Fruit fly (Drosophila melanogaster) whole organism, embryonic: ENCODE results near the gene eIF4E5.

Experiments used
- Adf1 ChIP-seq: fragments of 200-800 bp; sonication (Bioruptor generic); IDR thresholded peaks from 2 replicates; pipeline ENCODE4 v1.3.6; 2022; ENCODE audit warnings: missing biosample characterization, missing genetic modification characterization
- Aef1 ChIP-seq: fragments of 200-800 bp; sonication (Bioruptor generic); IDR thresholded peaks from 3 replicates; pipeline ENCODE4 v1.3.6; 2022; ENCODE audit warnings: missing biosample characterization, missing genetic modification characterization
- B-H1 ChIP-seq: fragments of 200-800 bp; sonication (Bioruptor generic); IDR thresholded peaks from 3 replicates; pipeline ENCODE4 v1.3.6; 2022; ENCODE audit warnings: missing biosample characterization, missing genetic modification characterization
- Bgb ChIP-seq: fragments of 200-800 bp; sonication (Bioruptor generic); IDR thresholded peaks from 2 replicates; pipeline ENCODE4 v1.3.6; 2022; ENCODE audit warnings: missing biosample characterization, missing genetic modification characterization; ENCODE audit not compliant: partially characterized antibody
- CG10543 ChIP-seq: fragments of 200-800 bp; sonication (Bioruptor generic); optimal IDR thresholded peaks from 3 replicates; lab custom pipeline; 2017; ENCODE audit warnings: missing biosample characterization, mild to moderate bottlenecking, missing genetic modification characterization, moderate library complexity
- CG10565 ChIP-seq: fragments of 200-800 bp; sonication (Bioruptor generic); optimal IDR thresholded peaks from 3 replicates; lab custom pipeline; 2016; ENCODE audit warnings: missing biosample characterization, mild to moderate bottlenecking, missing genetic modification characterization
- CG1233 ChIP-seq: fragments of 200-800 bp; sonication (Bioruptor generic); optimal IDR thresholded peaks from 4 replicates; lab custom pipeline; 2018; ENCODE audit warnings: missing biosample characterization, mild to moderate bottlenecking, missing genetic modification characterization
- CG12391 ChIP-seq: fragments of 200-800 bp; sonication (Bioruptor generic); optimal IDR thresholded peaks from 3 replicates; lab custom pipeline; 2018; ENCODE audit warnings: missing biosample characterization, mild to moderate bottlenecking, missing genetic modification characterization, moderate library complexity
- CG13624 ChIP-seq: fragments of 200-800 bp; sonication (Bioruptor generic); optimal IDR thresholded peaks from 2 replicates; lab custom pipeline; 2016; ENCODE audit warnings: missing biosample characterization, missing genetic modification characterization
- CG14667 ChIP-seq: fragments of 200-800 bp; sonication (Bioruptor generic); IDR thresholded peaks from 2 replicates; pipeline ENCODE4 v1.3.6; 2022; ENCODE audit warnings: missing biosample characterization, missing genetic modification characterization
- CG1529 ChIP-seq: fragments of 200-800 bp; sonication (Bioruptor generic); optimal IDR thresholded peaks from 3 replicates; lab custom pipeline; 2018; ENCODE audit warnings: missing biosample characterization, missing genetic modification characterization
- CG17359 ChIP-seq: fragments of 200-800 bp; sonication (Bioruptor generic); optimal IDR thresholded peaks from 3 replicates; lab custom pipeline; 2018; ENCODE audit warnings: missing biosample characterization, mild to moderate bottlenecking, missing genetic modification characterization, moderate library complexity
- CG17612 ChIP-seq: fragments of 200-800 bp; sonication (Bioruptor generic); IDR thresholded peaks from 2 replicates; pipeline ENCODE4 v1.3.6; 2022; ENCODE audit warnings: missing biosample characterization, missing genetic modification characterization
- CG18599 ChIP-seq: fragments of 200-800 bp; sonication (Bioruptor generic); optimal IDR thresholded peaks from 3 replicates; lab custom pipeline; 2017; ENCODE audit warnings: missing biosample characterization, missing genetic modification characterization, mild to moderate bottlenecking, moderate library complexity, missing genetic modification reagents
- CG18619 ChIP-seq: fragments of 200-800 bp; sonication (Bioruptor generic); optimal IDR thresholded peaks from 3 replicates; lab custom pipeline; 2017; ENCODE audit warnings: missing biosample characterization, mild to moderate bottlenecking, missing genetic modification characterization
- CG31388 ChIP-seq: fragments of 200-800 bp; sonication (Bioruptor generic); optimal IDR thresholded peaks from 2 replicates; lab custom pipeline; 2016; ENCODE audit warnings: missing biosample characterization, missing genetic modification characterization
- CG3163 ChIP-seq: fragments of 200-800 bp; sonication (Bioruptor generic); optimal IDR thresholded peaks from 3 replicates; lab custom pipeline; 2016; ENCODE audit warnings: missing biosample characterization, missing genetic modification characterization
- CG32772 ChIP-seq: fragments of 200-800 bp; sonication (Bioruptor generic); IDR thresholded peaks from 2 replicates; pipeline ENCODE4 v1.3.6; 2022; ENCODE audit warnings: missing biosample characterization, missing genetic modification characterization
- CG3995 ChIP-seq: fragments of 200-800 bp; sonication (Bioruptor generic); optimal IDR thresholded peaks from 3 replicates; lab custom pipeline; 2016; ENCODE audit warnings: missing biosample characterization, missing genetic modification characterization
- CG6765 ChIP-seq: fragments of 200-800 bp; sonication (Bioruptor generic); optimal IDR thresholded peaks from 3 replicates; lab custom pipeline; 2017; ENCODE audit warnings: missing biosample characterization, mild to moderate bottlenecking, missing genetic modification characterization
- CG7786 ChIP-seq: fragments of 200-800 bp; sonication (Bioruptor generic); optimal IDR thresholded peaks from 2 replicates; lab custom pipeline; 2016; ENCODE audit warnings: missing biosample characterization, missing genetic modification characterization
- CTCF ChIP-seq: fragments of 200-800 bp; sonication (Bioruptor generic); optimal IDR thresholded peaks from 2 replicates; lab custom pipeline; 2017; ENCODE audit warnings: missing biosample characterization, mild to moderate bottlenecking, missing genetic modification characterization, moderate library complexity
- D ChIP-seq, 2 experiments: fragments of 200-800 bp in 1 of 2; fragments of >200 bp in 1 of 2; sonication (Bioruptor generic) in 1 of 2; optimal IDR thresholded peaks; 2 replicates in 1 of 2; 3 replicates in 1 of 2; lab custom pipeline; 2017; ENCODE audit warnings: mild to moderate bottlenecking in 1 of 2, missing biosample characterization in 1 of 2, missing genetic modification characterization in 1 of 2, missing genetic modification reagents in 1 of 2
- Doc2 ChIP-seq: fragments of 200-800 bp; sonication (Bioruptor generic); IDR thresholded peaks from 2 replicates; pipeline ENCODE4 v1.3.6; 2022; ENCODE audit warnings: missing biosample characterization, missing genetic modification characterization
- E2f2 ChIP-seq: fragments of 200-800 bp; sonication (Bioruptor generic); IDR thresholded peaks from 2 replicates; pipeline ENCODE4 v1.3.6; 2022; ENCODE audit warnings: missing biosample characterization, missing genetic modification characterization
- HLH4C ChIP-seq: fragments of 200-800 bp; sonication (Bioruptor generic); IDR thresholded peaks from 3 replicates; pipeline ENCODE4 v1.3.6; 2022; ENCODE audit warnings: missing biosample characterization, missing genetic modification characterization; ENCODE audit not compliant: partially characterized antibody
- Jarid2 ChIP-seq: fragments of 200-800 bp; sonication (Bioruptor generic); optimal IDR thresholded peaks from 3 replicates; lab custom pipeline; 2017; ENCODE audit warnings: mild to moderate bottlenecking, missing biosample characterization, missing genetic modification reagents, missing genetic modification characterization
- MTF-1 ChIP-seq: fragments of 200-800 bp; sonication (Bioruptor generic); optimal IDR thresholded peaks from 2 replicates; lab custom pipeline; 2018; ENCODE audit warnings: missing biosample characterization, mild to moderate bottlenecking, missing genetic modification characterization, borderline replicate concordance
- Mes4 ChIP-seq: fragments of 200-800 bp; sonication (Bioruptor generic); optimal IDR thresholded peaks from 2 replicates; lab custom pipeline; 2016; ENCODE audit warnings: missing biosample characterization, missing genetic modification characterization
- NFAT ChIP-seq: fragments of 200-800 bp; sonication (Bioruptor generic); IDR thresholded peaks from 2 replicates; pipeline ENCODE4 v1.3.6; 2022; ENCODE audit warnings: missing biosample characterization, missing genetic modification characterization
- Nf-YA ChIP-seq: fragments of 200-800 bp; sonication (Bioruptor generic); IDR thresholded peaks from 2 replicates; pipeline ENCODE4 v1.3.6; 2022; ENCODE audit warnings: missing biosample characterization, missing genetic modification characterization
- amos ChIP-seq: fragments of 200-800 bp; sonication (Bioruptor generic); IDR thresholded peaks from 2 replicates; pipeline ENCODE4 v1.3.6; 2022; ENCODE audit warnings: missing biosample characterization, missing genetic modification characterization; ENCODE audit not compliant: partially characterized antibody
- dysf ChIP-seq: fragments of 200-800 bp; sonication (Bioruptor generic); IDR thresholded peaks from 3 replicates; pipeline ENCODE4 v1.3.6; 2022; ENCODE audit warnings: missing biosample characterization, missing genetic modification characterization
- esg ChIP-seq: fragments of 200-800 bp; sonication (Bioruptor generic); conservative IDR thresholded peaks from 2 replicates; pipeline ENCODE4 v1.3.6; 2022; ENCODE audit warnings: missing biosample characterization, missing genetic modification characterization
- eyg ChIP-seq: fragments of 200-800 bp; sonication (Bioruptor generic); optimal IDR thresholded peaks from 3 replicates; lab custom pipeline; 2016; ENCODE audit warnings: missing biosample characterization, missing genetic modification characterization
- lola ChIP-seq, 3 experiments: fragments of >200 bp in 2 of 3; fragments of 200-800 bp in 1 of 3; sonication (Bioruptor generic) in 1 of 3; optimal IDR thresholded peaks; 2 replicates each; lab custom pipeline; 2017 to 2019; ENCODE audit warnings: missing biosample characterization in 3 of 3, missing genetic modification characterization in 3 of 3, mild to moderate bottlenecking in 1 of 3, moderate library complexity in 1 of 3
- nerfin-1 ChIP-seq: fragments of 200-800 bp; sonication (Bioruptor generic); optimal IDR thresholded peaks from 3 replicates; lab custom pipeline; 2019; ENCODE audit warnings: missing biosample characterization, mild to moderate bottlenecking, missing genetic modification characterization, moderate library complexity
- onecut ChIP-seq: fragments of 200-800 bp; sonication (Bioruptor generic); IDR thresholded peaks from 2 replicates; pipeline ENCODE4 v1.3.6; 2022; ENCODE audit warnings: missing biosample characterization, missing genetic modification characterization
- phol ChIP-seq: fragments of 200-800 bp; sonication (Bioruptor generic); optimal IDR thresholded peaks from 3 replicates; lab custom pipeline; 2018; ENCODE audit warnings: missing biosample characterization, mild to moderate bottlenecking, missing genetic modification characterization, moderate library complexity
- repo ChIP-seq: fragments of 200-800 bp; sonication (Bioruptor generic); optimal IDR thresholded peaks from 2 replicates; lab custom pipeline; 2016; ENCODE audit warnings: missing biosample characterization, missing genetic modification characterization
- slp2 ChIP-seq: fragments of 200-800 bp; sonication (Bioruptor generic); optimal IDR thresholded peaks from 2 replicates; lab custom pipeline; 2016; ENCODE audit warnings: missing biosample characterization, missing genetic modification characterization
- sna ChIP-seq: fragments of 200-800 bp; sonication (Bioruptor generic); IDR thresholded peaks from 2 replicates; pipeline ENCODE4 v1.3.6; 2022; ENCODE audit warnings: missing biosample characterization, missing genetic modification characterization; ENCODE audit not compliant: partially characterized antibody
- tin ChIP-seq: fragments of 200-800 bp; sonication (Bioruptor generic); optimal IDR thresholded peaks from 3 replicates; lab custom pipeline; 2016; ENCODE audit warnings: missing biosample characterization, missing genetic modification characterization
- tio ChIP-seq: fragments of 200-800 bp; sonication (Bioruptor generic); optimal IDR thresholded peaks from 2 replicates; lab custom pipeline; 2017; ENCODE audit warnings: missing biosample characterization, missing genetic modification characterization, inconsistent platforms
- tna ChIP-seq: fragments of 200-800 bp; sonication (Bioruptor generic); IDR thresholded peaks from 2 replicates; pipeline ENCODE4 v1.3.6; 2022; ENCODE audit warnings: missing biosample characterization, missing genetic modification characterization; ENCODE audit not compliant: partially characterized antibody
- wdn ChIP-seq: fragments of 200-800 bp; sonication (Bioruptor generic); IDR thresholded peaks from 2 replicates; pipeline ENCODE4 v1.3.6; 2022; ENCODE audit warnings: missing biosample characterization, missing genetic modification characterization
- wek ChIP-seq: fragments of 200-800 bp; sonication (Bioruptor generic); optimal IDR thresholded peaks from 3 replicates; lab custom pipeline; 2018; ENCODE audit warnings: missing biosample characterization, mild to moderate bottlenecking, missing genetic modification characterization, moderate library complexity
- zen ChIP-seq: fragments of 200-800 bp; sonication (Bioruptor generic); optimal IDR thresholded peaks from 3 replicates; lab custom pipeline; 2018; ENCODE audit warnings: missing biosample characterization, mild to moderate bottlenecking, missing genetic modification characterization, moderate library complexity

The eIF4E5 gene

DNA sequence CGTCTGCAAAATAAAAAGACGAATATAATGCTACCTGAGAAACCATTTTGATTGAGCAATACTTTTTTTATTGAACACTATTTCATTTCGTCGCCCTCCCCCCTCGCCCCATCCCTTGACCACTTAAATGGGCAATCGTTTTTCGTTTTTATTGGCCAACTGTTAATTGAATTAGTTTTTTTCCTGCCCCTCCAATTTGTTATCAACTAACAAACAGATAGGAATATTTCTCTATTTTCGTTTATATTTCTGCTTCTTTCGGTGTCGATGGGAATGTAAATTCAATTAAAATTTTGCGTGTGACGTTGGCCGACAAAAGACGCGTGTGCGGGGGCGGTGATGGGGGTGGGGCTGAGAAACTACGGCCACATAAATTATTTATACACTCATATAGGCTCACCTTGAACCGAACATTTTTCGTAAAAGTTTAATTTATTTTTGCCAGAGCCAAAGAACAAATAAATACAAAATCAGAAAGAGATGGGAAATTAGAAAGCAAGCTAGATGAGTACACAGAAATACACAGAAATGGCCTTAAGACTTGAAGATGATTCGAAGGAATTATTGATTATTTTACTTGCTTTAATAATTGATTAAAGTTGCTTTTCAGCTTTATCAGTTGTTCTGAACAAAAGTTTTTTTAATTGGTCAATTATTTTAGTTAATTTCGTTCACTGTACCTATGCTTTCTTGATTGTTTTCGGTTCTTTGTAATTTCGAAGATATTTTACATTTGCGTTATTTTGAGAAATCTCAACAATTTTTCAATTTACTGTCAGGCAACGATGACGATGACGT is 33.8 kb upstream of the eIF4E5 start (continued):
- TF ChIP-seq CG18619 (peak; percentile 46), onecut (GFP tag; lab: Robert Waterston, UW) (0 out of 2 replicates have a peak, but pooled peaks have one; percentile 8), E2f2 (GFP tag; lab: Robert Waterston, UW) (peak; percentile 44; the same call in 1 of the 2 replicates), amos (GFP tag; lab: Robert Waterston, UW) (no peak), tio (peak; percentile 54), CG18599 (no peak), D (optimal IDR thresholded peaks at IDR 0.05; lab: Kevin White, UChicago) (no peak), D (GFP tag; optimal IDR thresholded peaks at IDR 0.05; lab: Kevin White, UChicago) (no peak), Doc2 (GFP tag; lab: Robert Waterston, UW) (no peak), sna (no peak), slp2 (GFP tag; lab: Kevin White, UChicago) (peak; percentile 60), phol (no peak), CG3163 (no peak), dysf (GFP tag; lab: Robert Waterston, UW) (peak; percentile 71; the same call in 2 of the 3 replicates), CG1529 (GFP tag; lab: Kevin White, UChicago) (no peak), CG3995 (GFP tag; lab: Kevin White, UChicago) (no peak), Aef1 (GFP tag; lab: Robert Waterston, UW) (peak; percentile 26; the same call in 1 of the 3 replicates), wek (GFP tag; lab: Kevin White, UChicago) (no peak), Mes4 (GFP tag; lab: Kevin White, UChicago) (no peak), repo (GFP tag; lab: Kevin White, UChicago) (no peak), CG32772 (GFP tag; lab: Robert Waterston, UW) (peak; percentile 33; the same call in 1 of the 2 replicates), CG1233 (peak; percentile 4), tin (GFP tag; lab: Kevin White, UChicago) (no peak), nerfin-1 (tag; lab: Kevin White, UChicago) (no peak), Adf1 (GFP tag; lab: Robert Waterston, UW) (peak; percentile 53; the same call in 1 of the 2 replicates), Jarid2 (GFP tag; lab: Kevin White, UChicago) (no peak), CG6765 (GFP tag; lab: Kevin White, UChicago) (no peak), CG31388 (no peak), wdn (GFP tag; lab: Robert Waterston, UW) (peak; percentile 74; the same call in 1 of the 2 replicates), esg (GFP tag; lab: Robert Waterston, UW) (peak; percentile 67), CG14667 (GFP tag; lab: Robert Waterston, UW) (peak; percentile 46), B-H1 (peak; percentile 35; the same call in 1 of the 3 replicates), CG7786 (GFP tag; lab: Kevin White, UChicago) (peak; percentile 53), Bgb (GFP tag; lab: Robert Waterston, UW) (no peak), lola (GFP tag; optimal IDR thresholded peaks at IDR 0.05; lab: Kevin White, UChicago) (peak in 1 of 3 experiments; percentile 20), MTF-1 (GFP tag; lab: Kevin White, UChicago) (no peak), CG17359 (tag; lab: Kevin White, UChicago) (no peak), CG13624 (GFP tag; lab: Kevin White, UChicago) (peak; percentile 68), zen (tag; lab: Kevin White, UChicago) (no peak), eyg (no peak), CG10543 (GFP tag; lab: Kevin White, UChicago) (peak; percentile 29), HLH4C (no peak), Nf-YA (0 out of 2 replicates have a peak, but pooled peaks have one; percentile 13), tna (GFP tag; lab: Robert Waterston, UW) (no peak), CG12391 (tag; lab: Kevin White, UChicago) (peak; percentile 45), CG17612 (peak; percentile 32; the same call in 1 of the 2 replicates), CTCF (GFP tag; lab: Kevin White, UChicago) (no peak), NFAT (GFP tag; lab: Robert Waterston, UW) (peak; percentile 37; the same call in 1 of the 2 replicates), CG10565 (GFP tag; lab: Kevin White, UChicago) (no peak)
